Fruit fly (Drosophila melanogaster) S2 (cell line): ENCODE data around the gene Neb-cGP.

Source experiments
- CG8478 ChIP-seq: fragments of >200 bp; optimal IDR thresholded peaks from 2 replicates; lab custom pipeline; 2018
- CTCF ChIP-seq, 2 experiments: fragments of >200 bp; optimal IDR thresholded peaks; 2 replicates each; lab custom pipeline; 2018

Neb-cGP gene

DNA sequence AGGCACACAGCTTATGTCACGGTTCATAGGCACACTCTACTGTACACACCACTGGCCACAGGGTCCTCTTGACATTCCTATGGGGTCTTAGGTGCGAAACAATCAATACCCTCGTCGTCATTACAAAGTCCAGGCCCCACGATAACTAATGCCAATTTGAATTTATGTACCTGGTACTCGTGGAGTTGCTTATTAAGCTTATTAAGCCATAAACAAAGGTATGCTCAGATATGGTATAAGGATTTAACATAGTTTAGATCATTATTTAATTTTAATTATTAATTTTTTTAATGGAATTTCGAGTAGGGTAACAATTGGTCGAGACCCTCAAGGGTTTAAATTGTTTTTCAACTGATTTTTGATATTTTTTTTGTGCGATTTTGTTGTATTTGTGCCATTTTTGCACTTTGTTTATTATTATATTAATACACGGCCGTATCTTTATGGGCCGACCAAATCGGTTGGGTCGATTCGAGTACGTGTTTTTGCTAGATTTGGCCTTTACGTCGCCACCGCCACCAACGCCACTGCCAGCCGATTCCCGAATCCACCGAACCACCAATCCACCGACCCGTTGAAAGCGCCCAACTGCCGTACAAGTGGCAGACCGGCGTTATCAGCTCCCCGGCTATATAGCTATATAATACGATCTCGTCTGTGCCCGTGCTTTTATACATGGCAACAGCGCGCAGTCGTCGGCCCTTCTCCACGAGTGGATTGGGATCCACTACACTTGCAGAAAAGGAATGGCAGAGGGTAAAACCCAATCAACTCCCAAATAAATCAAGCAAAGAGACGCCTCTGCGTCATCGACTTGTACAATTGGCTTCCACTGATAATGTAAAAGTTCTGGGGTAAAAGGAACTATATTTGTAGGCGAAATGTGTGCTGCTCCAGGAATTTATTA, 23.9 kb downstream of the Neb-cGP start:
- TF ChIP-seq CTCF (optimal IDR thresholded peaks at IDR 0.05; lab: Kevin White, UChicago) (no peak), CG8478 (no peak)

DNA sequence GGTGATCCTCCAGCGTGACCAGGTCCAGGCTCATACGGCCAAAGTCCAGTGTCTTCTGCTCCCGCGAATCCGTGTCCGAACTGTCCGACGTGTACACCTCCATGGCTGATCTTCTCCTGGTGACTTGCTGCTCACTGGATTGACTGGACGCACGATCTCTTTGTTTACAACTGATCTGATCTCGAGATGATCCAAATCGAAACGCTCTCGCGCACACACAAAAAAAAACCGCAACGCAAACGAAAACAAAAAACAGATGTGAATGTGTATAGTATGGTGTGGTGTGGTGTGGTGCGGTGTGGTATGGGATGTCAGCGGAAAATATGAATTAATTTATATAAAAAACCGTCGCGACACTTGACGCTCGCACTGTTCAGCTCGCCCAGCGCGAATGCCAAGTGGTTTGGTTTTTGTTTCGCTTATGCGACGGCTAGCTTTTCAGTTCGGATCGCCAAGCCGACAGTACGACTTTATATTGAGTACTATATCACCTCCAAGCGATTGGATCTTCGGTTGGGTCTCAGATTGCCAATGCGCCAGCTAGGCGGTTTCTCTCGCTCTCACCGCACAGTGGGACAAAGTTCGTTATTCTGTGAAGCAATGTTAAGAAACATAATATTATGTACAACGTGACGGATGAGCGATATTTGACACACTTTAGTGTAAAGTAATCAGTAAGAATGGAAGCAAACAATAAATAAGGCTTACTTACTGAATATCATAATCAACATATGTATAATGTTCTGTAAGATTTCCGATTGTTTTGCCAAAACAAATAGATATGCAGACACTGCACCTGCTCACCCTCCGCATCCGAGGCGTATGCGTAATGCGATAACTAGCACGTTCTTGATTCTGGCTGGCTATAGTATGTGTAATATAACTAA, 25.9 kb downstream of the Neb-cGP start:
- no peak for TF ChIP-seq CG8478
- no peak for TF ChIP-seq CTCF (optimal IDR thresholded peaks at IDR 0.05; lab: Kevin White, UChicago)

- TF ChIP-seq CG8478 = no peak
- no peak for TF ChIP-seq CTCF (optimal IDR thresholded peaks at IDR 0.05; lab: Kevin White, UChicago)
Measured at dm6 chrX:10487105-10487504, 26.6 kb downstream of the Neb-cGP start, which contains the start of gene CG32687. CG32687 (minus strand) TSS chrX:10487205.

DNA sequence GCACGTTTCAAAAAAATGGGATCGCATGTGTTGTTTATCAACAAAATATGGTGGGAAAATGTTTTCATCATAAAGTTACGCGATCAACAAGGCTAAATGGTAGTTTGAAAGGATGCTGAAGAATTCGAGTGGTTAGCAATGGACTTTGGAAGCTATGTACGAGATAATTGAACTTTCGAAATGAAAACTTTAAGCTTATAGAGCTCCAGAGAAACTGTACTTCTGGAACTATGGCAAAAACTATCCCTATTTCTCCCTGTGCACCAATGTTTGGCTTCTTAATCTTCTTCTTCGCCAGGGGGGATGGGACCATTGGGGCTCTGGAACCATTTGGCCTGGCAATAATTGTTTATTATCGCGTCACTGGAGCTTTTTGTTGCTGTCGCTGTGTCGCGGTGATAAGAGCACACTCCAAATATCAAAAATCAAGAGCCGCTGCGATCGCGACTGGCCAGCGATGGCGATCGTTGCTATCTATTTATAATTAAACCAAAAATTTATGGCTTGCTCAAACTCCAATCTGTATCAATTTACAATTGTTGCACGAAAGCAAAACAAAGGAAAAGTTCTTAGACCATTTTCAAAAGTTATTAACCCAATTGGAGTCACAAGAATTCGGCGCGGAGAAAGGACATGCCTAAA, 27.5 kb downstream of the Neb-cGP start:
- TF ChIP-seq CTCF (optimal IDR thresholded peaks at IDR 0.05; lab: Kevin White, UChicago) = no peak

- TF ChIP-seq CTCF (optimal IDR thresholded peaks at IDR 0.05; lab: Kevin White, UChicago) = no peak
- TF ChIP-seq CG8478 = no peak
Measured at dm6 chrX:10496319-10496718, 35.8 kb downstream of the Neb-cGP start.
